Fruit fly (Drosophila melanogaster): ENCODE data around the gene CG11899.
A peak's percentile ranks its signal among the peaks of the same experiment; 100 is the strongest.

The CG11899 gene

dm6 chr3R:29151621-29152092 is 48.6 kb upstream of the CG11899 start, which contains the start of gene eIF2D (continued):
- TF ChIP-seq Fer2 (tag; optimal IDR thresholded peaks at IDR 0.05) (peak; percentile 29), CG7372 (GFP tag; IDR thresholded peaks at IDR 0.05) (peak; percentile 69), CG11504 (tag; optimal IDR thresholded peaks at IDR 0.05) (no peak), CG14050 (GFP tag; IDR thresholded peaks at IDR 0.05) (peak; percentile 15; the same call in 1 of the 3 replicates), CG14441 (GFP tag; IDR thresholded peaks at IDR 0.05) (peak; percentile 52; the same call in 1 of the 2 replicates), CG3065 (GFP tag; optimal IDR thresholded peaks at IDR 0.05) (no peak), chn (GFP tag; optimal IDR thresholded peaks at IDR 0.05) (peak; percentile 54), CG10462 (GFP tag; optimal IDR thresholded peaks at IDR 0.05) (no peak), Dek (tag; optimal IDR thresholded peaks at IDR 0.05) (peak; percentile 33), Mad (GFP tag; optimal IDR thresholded peaks at IDR 0.05) (peak; percentile 42), Dfd (GFP tag; optimal IDR thresholded peaks at IDR 0.05) (no peak), CG10565 (GFP tag; optimal IDR thresholded peaks at IDR 0.05) (no peak), CG4360 (GFP tag; IDR thresholded peaks at IDR 0.05) (0 out of 2 replicates have a peak, but pooled peaks have one; percentile 34), CG12071 (GFP tag; optimal IDR thresholded peaks at IDR 0.05) (no peak), pb (GFP tag; optimal IDR thresholded peaks at IDR 0.05) (no peak), Myb (GFP tag; optimal IDR thresholded peaks at IDR 0.05) (peak; percentile 44), vnd (GFP tag; IDR thresholded peaks at IDR 0.05; ENCODE audit: partially characterized antibody) (no peak), Atf3 (GFP tag; optimal IDR thresholded peaks at IDR 0.05) (no peak), fd96Cb (tag; optimal IDR thresholded peaks at IDR 0.05) (peak; percentile 40), Neu2 (GFP tag; optimal IDR thresholded peaks at IDR 0.05; ENCODE audit: borderline replicate concordance) (no peak), gcm2 (GFP tag; optimal IDR thresholded peaks at IDR 0.05) (no peak), CG2875 (GFP tag; optimal IDR thresholded peaks at IDR 0.05) (no peak), CG3407 (GFP tag; optimal IDR thresholded peaks at IDR 0.05) (no peak), CG9437 (GFP tag; optimal IDR thresholded peaks at IDR 0.05) (peak; percentile 21), Hey (tag; optimal IDR thresholded peaks at IDR 0.05) (no peak), chm (GFP tag; IDR thresholded peaks at IDR 0.05) (peak; percentile 72), zfh2 (GFP tag; optimal IDR thresholded peaks at IDR 0.05) (peak; percentile 29), CG34224 (GFP tag; IDR thresholded peaks at IDR 0.05; ENCODE audit: partially characterized antibody) (no peak), NC2α (GFP tag; optimal IDR thresholded peaks at IDR 0.05) (no peak), CG1602 (GFP tag; optimal IDR thresholded peaks at IDR 0.05) (peak; percentile 22), Kr (GFP tag; optimal IDR thresholded peaks at IDR 0.05) (no peak), Pdp1 (GFP tag; optimal IDR thresholded peaks at IDR 0.05) (peak; percentile 29 to 45), her (GFP tag; optimal IDR thresholded peaks at IDR 0.05) (no peak), grau (tag; optimal IDR thresholded peaks at IDR 0.05) (peak; percentile 69), Six4 (GFP tag; optimal IDR thresholded peaks at IDR 0.05) (peak; percentile 51), CG2712 (tag; optimal IDR thresholded peaks at IDR 0.05) (peak; percentile 78), YL-1 (GFP tag; optimal IDR thresholded peaks at IDR 0.05) (no peak), CG8924 (tag; optimal IDR thresholded peaks at IDR 0.05) (peak; percentile 67), H2.0 (GFP tag; IDR thresholded peaks at IDR 0.05) (peak; percentile 44; the same call in 1 of the 2 replicates), pnt (GFP tag; optimal IDR thresholded peaks at IDR 0.05) (no peak), CG3995 (GFP tag; optimal IDR thresholded peaks at IDR 0.05) (no peak), phol (tag; optimal IDR thresholded peaks at IDR 0.05) (peak; percentile 85), nmo (GFP tag; optimal IDR thresholded peaks at IDR 0.05) (peak; percentile 69), sc (optimal IDR thresholded peaks at IDR 0.05) (no peak), sc (GFP tag; optimal IDR thresholded peaks at IDR 0.05) (no peak), CG11456 (GFP tag; IDR thresholded peaks at IDR 0.05) (0 out of 3 replicates have a peak, but pooled peaks have one; percentile 57), Opbp (GFP tag; IDR thresholded peaks at IDR 0.05; ENCODE audit: partially characterized antibody) (no peak), ap (GFP tag; IDR thresholded peaks at IDR 0.05) (0 out of 2 replicates have a peak, but pooled peaks have one; percentile 21), CG7786 (GFP tag; optimal IDR thresholded peaks at IDR 0.05) (peak; percentile 35), dimm (GFP tag; IDR thresholded peaks at IDR 0.05) (0 out of 2 replicates have a peak, but pooled peaks have one; percentile 14), peb (GFP tag; IDR thresholded peaks at IDR 0.05) (no peak)

Measured in whole organism, embryonic.